Fruit fly (Drosophila melanogaster) whole organism, wandering third instar larva: ENCODE data around the gene CG1801.

Experiments
- Abd-B ChIP-seq: fragments of >200 bp; optimal IDR thresholded peaks from 2 replicates; lab custom pipeline; 2017; ENCODE audit warnings: missing biosample characterization, missing genetic modification characterization
- GATAd ChIP-seq: sonication (Bioruptor generic); optimal IDR thresholded peaks from 2 replicates; lab custom pipeline; 2016; ENCODE audit warnings: missing biosample characterization, missing genetic modification characterization
- HLH106 ChIP-seq: fragments of 200-800 bp; optimal IDR thresholded peaks from 3 replicates; lab custom pipeline; 2019; ENCODE audit warnings: missing biosample characterization, mild to moderate bottlenecking, missing genetic modification characterization, moderate library complexity
- br ChIP-seq: fragments of 200-800 bp; sonication (Bioruptor generic); optimal IDR thresholded peaks from 2 replicates; lab custom pipeline; 2016; ENCODE audit warnings: missing biosample characterization, missing genetic modification characterization
- dl ChIP-seq, 2 experiments: fragments of 175-275, 200-275 bp in 1 of 2; fragments of 200-275 bp in 1 of 2; sonication (Bioruptor generic); optimal IDR thresholded peaks; lab custom pipeline; 2018; ENCODE audit warnings: mild to moderate bottlenecking in 2 of 2, missing biosample characterization in 2 of 2, missing genetic modification characterization in 2 of 2, moderate library complexity in 2 of 2; ENCODE audit not compliant: partially characterized antibody in 2 of 2, insufficient read depth in 1 of 2
- dmrt93B ChIP-seq: fragments of 200-800 bp; sonication (Bioruptor generic); optimal IDR thresholded peaks from 2 replicates; lab custom pipeline; 2018; ENCODE audit warnings: missing biosample characterization, mild to moderate bottlenecking, missing genetic modification characterization
- fru ChIP-seq: fragments of 200-800 bp; sonication (Bioruptor generic); optimal IDR thresholded peaks from 3 replicates; lab custom pipeline; 2016; ENCODE audit warnings: missing biosample characterization, mild to moderate bottlenecking, missing genetic modification characterization
- h ChIP-seq: fragments of 200-800 bp; sonication (Bioruptor generic); optimal IDR thresholded peaks from 3 replicates; lab custom pipeline; 2016; ENCODE audit warnings: missing biosample characterization, mild to moderate bottlenecking, missing genetic modification characterization
- jim ChIP-seq: fragments of 175-275, 200-325 bp; sonication (Bioruptor generic); optimal IDR thresholded peaks from 2 replicates; lab custom pipeline; 2016; ENCODE audit warnings: missing biosample characterization, mild to moderate bottlenecking, missing genetic modification characterization
- lola ChIP-seq: fragments of >200 bp; optimal IDR thresholded peaks from 2 replicates; lab custom pipeline; 2017; ENCODE audit warnings: missing biosample characterization, missing genetic modification characterization
- pan ChIP-seq: fragments of >200 bp; optimal IDR thresholded peaks from 2 replicates; lab custom pipeline; 2017
- psq ChIP-seq: fragments of 200-800 bp; sonication (Bioruptor generic); optimal IDR thresholded peaks from 3 replicates; lab custom pipeline; 2017; ENCODE audit warnings: missing biosample characterization, mild to moderate bottlenecking, missing genetic modification characterization, moderate library complexity
- rgr ChIP-seq: fragments of 200-800 bp; sonication (Bioruptor generic); optimal IDR thresholded peaks from 3 replicates; lab custom pipeline; 2016; ENCODE audit warnings: missing biosample characterization, mild to moderate bottlenecking, missing genetic modification characterization
- tai ChIP-seq: sonication (Bioruptor generic); optimal IDR thresholded peaks from 2 replicates; lab custom pipeline; 2016; ENCODE audit warnings: missing biosample characterization, missing genetic modification characterization

DNA sequence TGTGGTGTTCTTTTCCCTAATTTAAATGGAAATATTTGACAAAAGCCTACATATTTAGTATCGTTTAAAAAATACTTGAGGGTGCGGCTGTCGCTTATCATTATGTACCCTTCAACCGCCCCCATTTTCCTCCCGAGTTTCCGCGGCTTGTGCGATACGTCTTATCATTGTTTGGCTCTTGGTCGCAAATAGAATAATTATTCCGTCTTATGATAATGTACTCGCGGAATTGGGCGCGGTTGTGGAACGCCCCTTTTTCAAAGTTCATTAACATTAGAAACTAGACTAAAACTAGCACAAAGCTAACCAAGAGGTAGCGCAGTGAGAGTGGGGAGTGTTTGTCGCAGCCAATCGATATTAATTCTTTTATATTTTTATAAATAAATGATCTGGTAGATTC is 48.1 kb upstream of the CG1801 start:
- TF ChIP-seq psq (GFP tag; lab: Kevin White, UChicago) (no peak), pan (lab: Kevin White, UChicago) (no peak), dmrt93B (GFP tag; lab: Kevin White, UChicago) (no peak), jim (GFP tag; lab: Kevin White, UChicago) (no peak), rgr (GFP tag; lab: Kevin White, UChicago) (no peak), fru (GFP tag; lab: Kevin White, UChicago) (no peak), GATAd (GFP tag; lab: Kevin White, UChicago) (no peak), HLH106 (no peak), Abd-B (GFP tag; lab: Kevin White, UChicago) (no peak), h (no peak), tai (GFP tag; lab: Kevin White, UChicago) (no peak), dl (GFP tag; optimal IDR thresholded peaks at IDR 0.05; lab: Kevin White, UChicago; ENCODE audit: insufficient read depth in 1 of 2, partially characterized antibody in 2 of 2) (no peak), lola (GFP tag; lab: Kevin White, UChicago) (no peak), br (GFP tag; lab: Kevin White, UChicago) (no peak)
